Worm (Caenorhabditis elegans) whole organism, late embryonic: Measurements from ENCODE around the gene nhr-63.

ENCODE experiments used
- C38D4.7 ChIP-seq: fragments of 200-800 bp; sonication (Bioruptor generic); optimal IDR thresholded peaks from 2 replicates; lab custom pipeline; 2018; ENCODE audit warnings: mild to moderate bottlenecking, missing genetic modification characterization, moderate library complexity, missing compliant biosample characterization
- F13H6.1 ChIP-seq: sonication (generic microtip); optimal IDR thresholded peaks from 2 replicates; lab custom pipeline; 2016; ENCODE audit warnings: missing genetic modification characterization, missing compliant biosample characterization
- K02D7.2 ChIP-seq: sonication (generic microtip); optimal IDR thresholded peaks from 2 replicates; lab custom pipeline; 2017; ENCODE audit warnings: mild to moderate bottlenecking, missing genetic modification characterization, missing compliant biosample characterization
- Y22D7AL.16 ChIP-seq: sonication (generic microtip); optimal IDR thresholded peaks from 2 replicates; lab custom pipeline; 2016; ENCODE audit warnings: missing genetic modification characterization, missing compliant biosample characterization
- ceh-14 ChIP-seq: sonication (generic microtip); optimal IDR thresholded peaks from 2 replicates; lab custom pipeline; 2016; ENCODE audit warnings: missing genotype, missing genetic modification characterization, missing compliant biosample characterization
- ceh-18 ChIP-seq: sonication (generic microtip); optimal IDR thresholded peaks from 2 replicates; lab custom pipeline; 2016; ENCODE audit warnings: missing genetic modification characterization, missing compliant biosample characterization
- ceh-22 ChIP-seq: sonication (generic microtip); optimal IDR thresholded peaks from 2 replicates; lab custom pipeline; 2017; ENCODE audit warnings: missing biosample characterization, missing genetic modification characterization
- ceh-31 ChIP-seq: sonication (generic microtip); optimal IDR thresholded peaks from 2 replicates; lab custom pipeline; 2016; ENCODE audit warnings: missing genetic modification characterization, missing compliant biosample characterization
- ceh-34 ChIP-seq: sonication (generic microtip); optimal IDR thresholded peaks from 2 replicates; lab custom pipeline; 2016; ENCODE audit warnings: mild to moderate bottlenecking, missing genetic modification characterization, missing compliant biosample characterization
- ceh-45 ChIP-seq: fragments of 200-800 bp; sonication (Bioruptor generic); IDR thresholded peaks from 2 replicates; pipeline ENCODE4 v1.3.6; 2022; ENCODE audit warnings: missing genetic modification reagents, missing genetic modification characterization, missing compliant biosample characterization
- ceh-48 ChIP-seq: sonication (generic microtip); optimal IDR thresholded peaks from 2 replicates; lab custom pipeline; 2016; ENCODE audit warnings: missing genetic modification characterization, inconsistent platforms, missing compliant biosample characterization
- ceh-9 ChIP-seq: sonication (generic microtip); optimal IDR thresholded peaks from 2 replicates; lab custom pipeline; 2016; ENCODE audit warnings: mild to moderate bottlenecking, missing genetic modification characterization, inconsistent platforms, missing compliant biosample characterization
- dmd-4 ChIP-seq: sonication (generic microtip); optimal IDR thresholded peaks from 2 replicates; lab custom pipeline; 2016; ENCODE audit warnings: borderline replicate concordance, missing genetic modification characterization, missing compliant biosample characterization
- elt-4 ChIP-seq: sonication (generic microtip); optimal IDR thresholded peaks from 2 replicates; lab custom pipeline; 2016; ENCODE audit warnings: missing genetic modification characterization, missing compliant biosample characterization
- fax-1 ChIP-seq: sonication (generic microtip); optimal IDR thresholded peaks from 2 replicates; lab custom pipeline; 2016; ENCODE audit warnings: missing genotype, missing genetic modification characterization, missing compliant biosample characterization
- fkh-10 ChIP-seq: fragments of 150-350 bp; optimal IDR thresholded peaks from 2 replicates; lab custom pipeline; 2014; ENCODE audit warnings: missing biosample characterization, missing genetic modification reagents, missing genetic modification characterization
- fkh-6 ChIP-seq: sonication (generic microtip); optimal IDR thresholded peaks from 2 replicates; lab custom pipeline; 2016; ENCODE audit warnings: missing genetic modification characterization, missing compliant biosample characterization
- gmeb-2 ChIP-seq: sonication (generic microtip); optimal IDR thresholded peaks from 2 replicates; lab custom pipeline; 2016; ENCODE audit warnings: missing genetic modification characterization, inconsistent platforms, missing compliant biosample characterization
- hlh-15 ChIP-seq: sonication (generic microtip); optimal IDR thresholded peaks from 2 replicates; lab custom pipeline; 2016; ENCODE audit warnings: missing genetic modification characterization, missing compliant biosample characterization
- hlh-30 ChIP-seq: sonication (generic microtip); optimal IDR thresholded peaks from 2 replicates; lab custom pipeline; 2017; ENCODE audit warnings: antibody characterized with exemption, missing genetic modification characterization, missing compliant biosample characterization; ENCODE audit not compliant: insufficient read depth
- hlh-6 ChIP-seq: sonication (generic microtip); optimal IDR thresholded peaks from 2 replicates; lab custom pipeline; 2016; ENCODE audit warnings: missing genotype, missing genetic modification characterization, missing compliant biosample characterization
- lin-11 ChIP-seq: fragments of 200-800 bp; sonication (Bioruptor generic); optimal IDR thresholded peaks from 2 replicates; lab custom pipeline; 2018; ENCODE audit warnings: mild to moderate bottlenecking, missing genetic modification characterization, missing compliant biosample characterization
- nfya-1 ChIP-seq: sonication (generic microtip); optimal IDR thresholded peaks from 2 replicates; lab custom pipeline; 2017; ENCODE audit warnings: missing genetic modification characterization, mild to moderate bottlenecking, missing compliant biosample characterization, antibody characterized with exemption, moderate library complexity
- nhr-11 ChIP-seq: fragments of 150-350 bp; optimal IDR thresholded peaks from 2 replicates; lab custom pipeline; 2014; ENCODE audit warnings: missing biosample characterization, missing genetic modification characterization
- npax-4 ChIP-seq: sonication (generic microtip); optimal IDR thresholded peaks from 2 replicates; lab custom pipeline; 2016; ENCODE audit warnings: missing genetic modification characterization, missing compliant biosample characterization
- pag-3 ChIP-seq: sonication (generic microtip); optimal IDR thresholded peaks from 2 replicates; lab custom pipeline; 2016; ENCODE audit warnings: missing compliant biosample characterization, missing genetic modification characterization, borderline replicate concordance
- pat-9 ChIP-seq: fragments of 200-800 bp; sonication (Bioruptor generic); optimal IDR thresholded peaks from 2 replicates; lab custom pipeline; 2018; ENCODE audit warnings: mild to moderate bottlenecking, missing genetic modification characterization, moderate library complexity, missing compliant biosample characterization
- pha-2 ChIP-seq: sonication (generic microtip); optimal IDR thresholded peaks from 2 replicates; lab custom pipeline; 2017; ENCODE audit warnings: mild to moderate bottlenecking, missing genetic modification characterization, missing compliant biosample characterization
- pha-4 ChIP-seq: fragments of 150-350 bp; optimal IDR thresholded peaks from 2 replicates; lab custom pipeline; 2018; ENCODE audit warnings: missing biosample characterization, missing genetic modification reagents, missing genetic modification characterization
- pros-1 ChIP-seq: fragments of 150-350 bp; optimal IDR thresholded peaks from 2 replicates; lab custom pipeline; 2014; ENCODE audit warnings: missing biosample characterization, missing genetic modification reagents, missing genetic modification characterization
- ref-2 ChIP-seq: sonication (generic microtip); optimal IDR thresholded peaks from 2 replicates; lab custom pipeline; 2016; ENCODE audit warnings: missing genetic modification characterization, missing compliant biosample characterization
- rnt-1 ChIP-seq: sonication (generic microtip); optimal IDR thresholded peaks from 2 replicates; lab custom pipeline; 2016; ENCODE audit warnings: missing genetic modification characterization, missing compliant biosample characterization
- sdc-2 ChIP-seq: sonication (generic microtip); optimal IDR thresholded peaks from 2 replicates; lab custom pipeline; 2016; ENCODE audit warnings: missing genotype, missing genetic modification characterization, missing compliant biosample characterization
- sox-2 ChIP-seq: fragments of 200-800 bp; sonication (Bioruptor generic); IDR thresholded peaks from 2 replicates; pipeline ENCODE4 v1.3.6; 2022; ENCODE audit warnings: missing genetic modification reagents, missing genetic modification characterization, missing compliant biosample characterization
- sox-4 ChIP-seq: sonication (generic microtip); optimal IDR thresholded peaks from 2 replicates; lab custom pipeline; 2017; ENCODE audit warnings: mild to moderate bottlenecking, missing genetic modification characterization, inconsistent platforms, missing compliant biosample characterization
- tbx-2 ChIP-seq: sonication (generic microtip); optimal IDR thresholded peaks from 2 replicates; lab custom pipeline; 2016; ENCODE audit warnings: missing genetic modification characterization, missing compliant biosample characterization
- ttx-3 ChIP-seq: sonication (generic microtip); optimal IDR thresholded peaks from 2 replicates; lab custom pipeline; 2016; ENCODE audit warnings: missing genetic modification reagents, missing genetic modification characterization, missing compliant biosample characterization
- unc-3 ChIP-seq, 2 experiments: fragments of 200-800 bp in 1 of 2; sonication (Bioruptor generic) in 1 of 2; sonication (generic microtip) in 1 of 2; conservative IDR thresholded peaks in 1 of 2; optimal IDR thresholded peaks in 1 of 2; 2 replicates each; pipeline versions ENCODE4 v1.3.6 to Lab custom; 2016 to 2022; ENCODE audit warnings: missing compliant biosample characterization in 2 of 2, missing genetic modification characterization in 2 of 2, missing genetic modification reagents in 1 of 2
- unc-42 ChIP-seq: sonication (generic microtip); optimal IDR thresholded peaks from 2 replicates; lab custom pipeline; 2016; ENCODE audit warnings: missing genotype, missing genetic modification characterization, missing compliant biosample characterization
- unc-55 ChIP-seq: sonication (generic microtip); optimal IDR thresholded peaks from 2 replicates; lab custom pipeline; 2017; ENCODE audit warnings: missing biosample characterization, missing genetic modification reagents, missing genetic modification characterization
- unc-86 ChIP-seq: sonication (generic microtip); optimal IDR thresholded peaks from 2 replicates; lab custom pipeline; 2016; ENCODE audit warnings: missing genetic modification characterization, missing compliant biosample characterization
- ztf-16 ChIP-seq: sonication (generic microtip); optimal IDR thresholded peaks from 2 replicates; lab custom pipeline; 2017; ENCODE audit warnings: missing genetic modification characterization, missing compliant biosample characterization

Gene nhr-63

ce11 chrV:15965114-15965513 is 37.3 kb upstream of the nhr-63 start, which contains the start of gene sri-2:
Gene sri-2 (minus strand): TSS chrV:15965214.
- TF ChIP-seq unc-86 (tag; lab: Kevin White, UChicago) (no peak), ztf-16 (no peak), Y22D7AL.16 (tag; lab: Kevin White, UChicago) (no peak), hlh-30 (no peak), sdc-2 (no peak), nhr-11 (tag; lab: Kevin White, UChicago) (no peak), ceh-14 (tag; lab: Kevin White, UChicago) (no peak), F13H6.1 (tag; lab: Kevin White, UChicago) (no peak), ceh-45 (no peak), fkh-6 (tag; lab: Kevin White, UChicago) (no peak), sox-2 (no peak), dmd-4 (no peak), ceh-34 (tag; lab: Kevin White, UChicago) (no peak), gmeb-2 (tag; lab: Kevin White, UChicago) (no peak), pat-9 (tag; lab: Kevin White, UChicago) (no peak), nfya-1 (tag; lab: Kevin White, UChicago) (no peak), fkh-10 (GFP tag; lab: Kevin White, UChicago) (no peak), pha-2 (tag; lab: Kevin White, UChicago) (no peak), unc-3 (GFP tag; conservative IDR thresholded peaks at IDR 0.05; lab: Robert Waterston, UW) (no peak), unc-3 (tag; optimal IDR thresholded peaks at IDR 0.05; lab: Kevin White, UChicago) (no peak)

DNA sequence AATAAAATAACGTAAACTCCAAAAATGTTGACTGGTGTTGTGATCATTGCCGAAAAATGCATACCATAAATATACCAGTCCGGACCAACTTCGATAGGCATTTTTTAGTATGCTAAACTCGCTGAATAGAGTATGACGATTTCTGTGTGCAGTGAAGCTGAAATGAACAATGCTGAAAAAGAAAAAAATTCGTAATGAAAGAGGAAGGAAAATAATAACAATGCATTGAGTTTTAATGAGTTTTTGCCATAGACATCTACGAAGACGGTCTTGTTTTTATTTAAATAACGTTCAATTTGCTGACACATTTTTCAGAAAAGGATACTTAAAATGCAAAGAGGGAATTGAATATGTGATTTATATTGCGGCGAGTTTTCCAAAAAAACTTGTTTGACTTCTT is 34.8 kb upstream of the nhr-63 start, which contains the start of gene sri-1:
TSS of gene sri-1 (minus strand) at position 101 of the 400 bp plus-strand sequence.
- no peak for TF ChIP-seq C38D4.7 (GFP tag; lab: Kevin White, UChicago)
- TF ChIP-seq unc-86 (tag; lab: Kevin White, UChicago) = no peak
- no peak for TF ChIP-seq pros-1 (tag; lab: Kevin White, UChicago)
- no peak for TF ChIP-seq unc-3 (GFP tag; conservative IDR thresholded peaks at IDR 0.05; lab: Robert Waterston, UW)
- no peak for TF ChIP-seq unc-3 (tag; optimal IDR thresholded peaks at IDR 0.05; lab: Kevin White, UChicago)
- no peak for TF ChIP-seq pat-9 (tag; lab: Kevin White, UChicago)
- TF ChIP-seq ceh-31 (tag; lab: Kevin White, UChicago) = no peak

DNA sequence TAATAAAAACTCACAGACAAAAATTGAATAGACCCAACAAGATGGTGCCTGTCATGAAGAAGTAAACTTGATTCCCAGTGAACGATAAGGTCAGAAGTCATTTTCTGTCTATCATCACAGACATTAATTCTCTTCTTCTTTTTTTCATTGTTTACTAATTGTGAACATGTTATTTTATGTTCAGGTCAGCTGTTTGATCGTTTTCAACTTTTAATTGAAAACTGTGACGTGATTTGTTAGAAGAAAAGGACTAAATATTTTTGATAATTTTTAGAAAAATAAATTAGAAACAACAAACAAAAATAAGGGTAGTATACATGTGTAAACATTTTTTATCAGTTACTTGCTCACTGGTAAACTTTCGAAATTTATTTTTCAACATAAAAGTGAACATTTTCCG is 32.7 kb upstream of the nhr-63 start, which contains the start of gene F36G9.7:
TSS of gene F36G9.7 (minus strand) at position 101 of the 400 bp plus-strand sequence.
- TF ChIP-seq fax-1 (no peak), K02D7.2 (tag; lab: Kevin White, UChicago) (no peak), unc-55 (GFP tag; lab: Kevin White, UChicago) (no peak), ttx-3 (tag; lab: Kevin White, UChicago) (no peak), nfya-1 (tag; lab: Kevin White, UChicago) (no peak), fkh-6 (tag; lab: Kevin White, UChicago) (no peak), unc-42 (tag; lab: Kevin White, UChicago) (no peak), pha-2 (tag; lab: Kevin White, UChicago) (no peak), rnt-1 (no peak), hlh-30 (no peak), hlh-6 (tag; lab: Kevin White, UChicago) (no peak), pag-3 (no peak), npax-4 (tag; lab: Kevin White, UChicago) (no peak), ceh-18 (tag; lab: Kevin White, UChicago) (no peak), ref-2 (tag; lab: Kevin White, UChicago) (no peak), elt-4 (tag; lab: Kevin White, UChicago) (no peak), sox-4 (tag; lab: Kevin White, UChicago) (no peak), lin-11 (tag; lab: Kevin White, UChicago) (no peak), pat-9 (tag; lab: Kevin White, UChicago) (no peak)

DNA sequence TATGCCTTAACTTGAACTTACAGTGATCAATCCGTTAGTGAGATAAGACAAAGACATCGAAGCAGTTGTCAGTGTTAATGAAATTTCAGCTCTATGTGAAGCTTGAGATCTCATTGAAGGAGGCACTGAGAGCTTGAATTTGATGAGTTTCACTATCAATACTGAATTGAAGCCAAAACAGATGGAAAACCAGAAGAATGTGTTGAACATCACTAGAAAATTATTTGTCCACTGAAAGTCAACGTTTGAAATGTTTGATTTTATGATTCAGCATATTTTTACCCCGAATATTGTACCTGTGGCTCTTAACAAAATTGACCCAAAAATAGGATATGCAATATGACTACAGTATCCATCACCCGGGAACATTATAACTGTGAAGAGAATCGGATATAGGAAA is 31.6 kb upstream of the nhr-63 start:
- TF ChIP-seq ceh-9 = no peak
- TF ChIP-seq K02D7.2 (tag; lab: Kevin White, UChicago) = no peak
- TF ChIP-seq rnt-1 = no peak
- no peak for TF ChIP-seq ceh-22
- no peak for TF ChIP-seq pha-4 (tag; lab: Kevin White, UChicago)
- no peak for TF ChIP-seq fax-1
- no peak for TF ChIP-seq ceh-48
- TF ChIP-seq hlh-30 = no peak
- no peak for TF ChIP-seq nfya-1 (tag; lab: Kevin White, UChicago)
- TF ChIP-seq ttx-3 (tag; lab: Kevin White, UChicago) = no peak
- no peak for TF ChIP-seq tbx-2
- TF ChIP-seq hlh-15 = no peak
- TF ChIP-seq, all 69 proteins: peak for 0
